Worm (Caenorhabditis elegans) whole organism, L1 larva: Measurements from ENCODE around the gene C17G10.1.

Experiments used
- C04F5.9 ChIP-seq: sonication (generic microtip); optimal IDR thresholded peaks from 2 replicates; lab custom pipeline; 2016; ENCODE audit warnings: missing genetic modification characterization, missing compliant biosample characterization
- C16A3.4 ChIP-seq: fragments of 150-350 bp; optimal IDR thresholded peaks from 2 replicates; lab custom pipeline; 2014; ENCODE audit warnings: missing biosample characterization, missing genetic modification characterization
- C34B4.2 ChIP-seq: sonication (generic microtip); optimal IDR thresholded peaks from 2 replicates; lab custom pipeline; 2017; ENCODE audit warnings: mild to moderate bottlenecking, missing genetic modification characterization, missing compliant biosample characterization
- aha-1 ChIP-seq: fragments of 150-350 bp; optimal IDR thresholded peaks from 2 replicates; lab custom pipeline; 2014; ENCODE audit warnings: missing biosample characterization, missing genetic modification characterization
- alr-1 ChIP-seq: fragments of 200-800 bp; sonication (Bioruptor generic); optimal IDR thresholded peaks from 2 replicates; lab custom pipeline; 2018; ENCODE audit warnings: borderline replicate concordance, mild to moderate bottlenecking, missing genetic modification characterization, missing compliant biosample characterization
- aly-2 ChIP-seq: fragments of 150-350 bp; optimal IDR thresholded peaks from 2 replicates; lab custom pipeline; 2014; ENCODE audit warnings: missing biosample characterization, missing genetic modification characterization
- blmp-1 ChIP-seq: fragments of 150-350 bp; optimal IDR thresholded peaks from 2 replicates; lab custom pipeline; 2014; ENCODE audit warnings: missing biosample characterization, missing genetic modification characterization
- ceh-63 ChIP-seq: fragments of 200-800 bp; sonication (Bioruptor generic); optimal IDR thresholded peaks from 2 replicates; lab custom pipeline; 2018; ENCODE audit warnings: mild to moderate bottlenecking, missing genetic modification characterization, missing compliant biosample characterization
- ceh-82 ChIP-seq, 3 experiments: fragments of 150-350 bp in 1 of 3; sonication (generic microtip) in 2 of 3; optimal IDR thresholded peaks; 2 replicates each; lab custom pipeline; 2014 to 2017; ENCODE audit warnings: missing biosample characterization in 3 of 3, missing genetic modification characterization in 3 of 3
- ces-1 ChIP-seq: fragments of 150-350 bp; optimal IDR thresholded peaks from 2 replicates; lab custom pipeline; 2014; ENCODE audit warnings: missing biosample characterization, missing genetic modification reagents, missing genetic modification characterization
- efl-1 ChIP-seq, 4 experiments: fragments of 150-350 bp; optimal IDR thresholded peaks in 3 of 4; peaks in 1 of 4; 1 replicate in 1 of 4; 2 replicates in 3 of 4; lab custom pipeline; 2014; ENCODE audit warnings: missing biosample characterization in 2 of 4, missing genetic modification characterization in 2 of 4, missing genetic modification reagents in 2 of 4
- efl-3 ChIP-seq: fragments of 200-800 bp; sonication (Bioruptor generic); optimal IDR thresholded peaks from 2 replicates; lab custom pipeline; 2018; ENCODE audit warnings: mild to moderate bottlenecking, missing genetic modification characterization, missing compliant biosample characterization
- egl-13 ChIP-seq: sonication (generic microtip); optimal IDR thresholded peaks from 2 replicates; lab custom pipeline; 2016; ENCODE audit warnings: missing genotype, missing genetic modification reagents, missing genetic modification characterization, missing compliant biosample characterization
- egl-27 ChIP-seq, 2 experiments: fragments of 150-350 bp in 1 of 2; sonication (generic microtip); optimal IDR thresholded peaks; 3 replicates each; lab custom pipeline; 2017 to 2018; ENCODE audit warnings: missing biosample characterization in 2 of 2, missing genetic modification characterization in 2 of 2, missing genetic modification reagents in 2 of 2
- ets-5 ChIP-seq: fragments of 200-800 bp; sonication (Bioruptor generic); IDR thresholded peaks from 2 replicates; pipeline ENCODE4 v1.3.6; 2022; ENCODE audit warnings: missing genetic modification characterization, missing compliant biosample characterization
- fkh-10 ChIP-seq: sonication (generic microtip); optimal IDR thresholded peaks from 2 replicates; lab custom pipeline; 2017; ENCODE audit warnings: missing biosample characterization, missing genetic modification reagents, missing genetic modification characterization
- fkh-4 ChIP-seq: sonication (generic microtip); optimal IDR thresholded peaks from 2 replicates; lab custom pipeline; 2016; ENCODE audit warnings: missing compliant biosample characterization, missing genetic modification characterization, borderline replicate concordance
- fkh-8 ChIP-seq: sonication (generic microtip); optimal IDR thresholded peaks from 2 replicates; lab custom pipeline; 2016; ENCODE audit warnings: mild to moderate bottlenecking, missing genetic modification characterization, missing compliant biosample characterization
- fos-1 ChIP-seq: fragments of 150-350 bp; optimal IDR thresholded peaks from 2 replicates; lab custom pipeline; 2014; ENCODE audit warnings: missing biosample characterization, missing genetic modification characterization
- hlh-4 ChIP-seq: sonication (generic microtip); optimal IDR thresholded peaks from 2 replicates; lab custom pipeline; 2016; ENCODE audit warnings: mild to moderate bottlenecking, missing genetic modification characterization, missing compliant biosample characterization
- irx-1 ChIP-seq: sonication (generic microtip); optimal IDR thresholded peaks from 2 replicates; lab custom pipeline; 2016; ENCODE audit warnings: missing genetic modification characterization, missing compliant biosample characterization
- isw-1 ChIP-seq: fragments of 200-800 bp; sonication (Bioruptor generic); IDR thresholded peaks from 2 replicates; pipeline ENCODE4 v1.3.6; 2022; ENCODE audit warnings: missing genetic modification characterization, missing compliant biosample characterization
- lin-14 ChIP-seq: fragments of 200-800 bp; sonication (Bioruptor generic); optimal IDR thresholded peaks from 2 replicates; lab custom pipeline; 2018; ENCODE audit warnings: mild to moderate bottlenecking, missing genetic modification characterization, moderate library complexity, missing compliant biosample characterization
- lin-15B ChIP-seq: fragments of 150-350 bp; sonication (generic microtip); optimal IDR thresholded peaks from 3 replicates; lab custom pipeline; 2014; ENCODE audit warnings: missing biosample characterization, missing genetic modification characterization
- lin-35 ChIP-seq, 2 experiments: fragments of 150-350 bp; optimal IDR thresholded peaks; 2 replicates each; lab custom pipeline; 2014; ENCODE audit warnings: missing biosample characterization in 2 of 2, missing genetic modification characterization in 2 of 2, missing genetic modification reagents in 2 of 2
- lin-39 ChIP-seq: fragments of 150-350 bp; optimal IDR thresholded peaks from 2 replicates; lab custom pipeline; 2014; ENCODE audit warnings: missing biosample characterization, missing genetic modification reagents, missing genetic modification characterization
- lsy-2 ChIP-seq, 2 experiments: fragments of 150-350 bp; optimal IDR thresholded peaks; 2 replicates each; lab custom pipeline; 2014; ENCODE audit warnings: missing biosample characterization in 2 of 2, missing genetic modification characterization in 2 of 2
- mab-9 ChIP-seq: fragments of 200-800 bp; sonication (Bioruptor generic); IDR thresholded peaks from 2 replicates; pipeline ENCODE4 v1.3.6; 2022; ENCODE audit warnings: missing genetic modification reagents, missing genetic modification characterization, missing compliant biosample characterization
- mdl-1 ChIP-seq, 2 experiments: fragments of 150-350 bp; optimal IDR thresholded peaks; 2 replicates each; lab custom pipeline; 2014 to 2017; ENCODE audit warnings: missing biosample characterization in 2 of 2, missing genetic modification characterization in 2 of 2, inconsistent platforms in 1 of 2
- nhr-12 ChIP-seq: sonication (generic microtip); optimal IDR thresholded peaks from 2 replicates; lab custom pipeline; 2017; ENCODE audit warnings: missing biosample characterization, missing genetic modification characterization
- nhr-28 ChIP-seq: fragments of 150-350 bp; optimal IDR thresholded peaks from 2 replicates; lab custom pipeline; 2014; ENCODE audit warnings: missing biosample characterization, missing genetic modification characterization
- nhr-71 ChIP-seq: sonication (generic microtip); optimal IDR thresholded peaks from 2 replicates; lab custom pipeline; 2016; ENCODE audit warnings: mild to moderate bottlenecking, missing genetic modification characterization, moderate library complexity, missing compliant biosample characterization
- nhr-76 ChIP-seq: sonication (generic microtip); optimal IDR thresholded peaks from 2 replicates; lab custom pipeline; 2017; ENCODE audit warnings: missing biosample characterization, missing genetic modification characterization
- nhr-77 ChIP-seq: fragments of 150-350 bp; optimal IDR thresholded peaks from 2 replicates; lab custom pipeline; 2014; ENCODE audit warnings: missing biosample characterization, missing genetic modification characterization
- nhr-84 ChIP-seq: sonication (generic microtip); optimal IDR thresholded peaks from 2 replicates; lab custom pipeline; 2017; ENCODE audit warnings: missing biosample characterization, missing genetic modification characterization
- pag-3 ChIP-seq: sonication (generic microtip); optimal IDR thresholded peaks from 2 replicates; lab custom pipeline; 2017; ENCODE audit warnings: missing genetic modification characterization, mild to moderate bottlenecking, missing compliant biosample characterization, antibody characterized with exemption, borderline replicate concordance; ENCODE audit not compliant: insufficient read depth
- pax-3 ChIP-seq: fragments of 200-800 bp; sonication (Bioruptor generic); optimal IDR thresholded peaks from 2 replicates; lab custom pipeline; 2018; ENCODE audit warnings: mild to moderate bottlenecking, missing genetic modification characterization, moderate library complexity, missing compliant biosample characterization
- pqm-1 ChIP-seq: sonication (generic microtip); optimal IDR thresholded peaks from 3 replicates; lab custom pipeline; 2017; ENCODE audit warnings: missing biosample characterization, missing genetic modification characterization
- skn-1 ChIP-seq: fragments of 150-350 bp; optimal IDR thresholded peaks from 2 replicates; lab custom pipeline; 2014; ENCODE audit warnings: missing biosample characterization, missing genetic modification characterization
- snpc-4 ChIP-seq: fragments of 150-350 bp; optimal IDR thresholded peaks from 2 replicates; lab custom pipeline; 2014; ENCODE audit warnings: missing biosample characterization, missing genetic modification characterization
- sox-4 ChIP-seq: sonication (generic microtip); optimal IDR thresholded peaks from 2 replicates; lab custom pipeline; 2016; ENCODE audit warnings: missing genetic modification characterization, missing compliant biosample characterization
- sup-37 ChIP-seq: fragments of 200-800 bp; sonication (Bioruptor generic); optimal IDR thresholded peaks from 2 replicates; lab custom pipeline; 2018; ENCODE audit warnings: mild to moderate bottlenecking, missing genetic modification characterization, missing compliant biosample characterization
- unc-130 ChIP-seq: fragments of 150-350 bp; optimal IDR thresholded peaks from 2 replicates; lab custom pipeline; 2017; ENCODE audit warnings: missing biosample characterization, missing genetic modification characterization, inconsistent platforms
- unc-30 ChIP-seq: sonication (generic microtip); optimal IDR thresholded peaks from 2 replicates; lab custom pipeline; 2017; ENCODE audit warnings: missing biosample characterization, missing genetic modification characterization
- unc-62 ChIP-seq: fragments of 150-350 bp; optimal IDR thresholded peaks from 2 replicates; lab custom pipeline; 2014; ENCODE audit warnings: missing biosample characterization, missing genetic modification reagents, missing genetic modification characterization
- unc-86 ChIP-seq: sonication (generic microtip); optimal IDR thresholded peaks from 2 replicates; lab custom pipeline; 2016; ENCODE audit warnings: missing genetic modification characterization, missing compliant biosample characterization
- vab-15 ChIP-seq: sonication (generic microtip); optimal IDR thresholded peaks from 2 replicates; lab custom pipeline; 2017; ENCODE audit warnings: missing genotype, mild to moderate bottlenecking, missing genetic modification characterization, missing compliant biosample characterization
- xbp-1 ChIP-seq: sonication (generic microtip); optimal IDR thresholded peaks from 2 replicates; lab custom pipeline; 2016; ENCODE audit warnings: missing genetic modification characterization, missing compliant biosample characterization
- zag-1 ChIP-seq: fragments of 150-350 bp; optimal IDR thresholded peaks from 2 replicates; lab custom pipeline; 2014; ENCODE audit warnings: missing biosample characterization, missing genetic modification characterization
- ztf-4 ChIP-seq: fragments of 150-350 bp; optimal IDR thresholded peaks from 2 replicates; lab custom pipeline; 2014; ENCODE audit warnings: missing biosample characterization, missing genetic modification characterization

Gene C17G10.1

DNA sequence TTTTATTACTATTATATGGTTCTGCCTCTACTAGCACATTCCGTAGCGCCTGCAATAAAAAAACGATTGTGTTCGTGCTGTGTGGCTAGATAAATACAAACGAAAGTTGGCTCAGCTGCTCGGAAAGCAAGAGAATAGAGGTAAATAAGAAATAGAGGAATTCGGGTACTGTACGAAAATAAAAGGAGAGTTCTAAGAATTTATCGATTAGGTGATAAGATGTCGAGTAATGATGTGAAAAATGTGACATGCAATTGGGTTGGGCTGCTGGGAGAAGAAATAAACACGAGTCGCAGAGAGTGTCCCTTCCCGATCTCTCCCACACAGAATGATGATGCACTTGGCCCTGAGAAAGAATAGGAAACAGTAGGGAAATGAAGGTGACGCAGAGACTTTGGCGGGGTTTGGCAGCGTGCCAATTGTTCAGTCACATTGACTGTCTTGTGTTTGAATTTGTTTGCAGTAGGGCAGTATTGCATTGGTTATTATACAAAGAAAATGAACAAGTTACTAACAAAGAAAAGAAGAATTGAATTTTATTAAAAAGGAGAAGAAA is 2.9 kb upstream of the C17G10.1 start, which contains the start of gene cdc-14 (continued):
- TF ChIP-seq unc-86 = no peak
- peak; percentile 42 for TF ChIP-seq sup-37 (GFP tag; lab: Kevin White, UChicago)
- TF ChIP-seq pag-3 (tag; lab: Kevin White, UChicago) = peak; percentile 98
- TF ChIP-seq nhr-12 (tag; lab: Kevin White, UChicago) = no peak
- no peak for TF ChIP-seq alr-1 (tag; lab: Kevin White, UChicago)
- TF ChIP-seq lin-14 (GFP tag; lab: Kevin White, UChicago) = peak; percentile 96
- no peak for TF ChIP-seq pax-3
- TF ChIP-seq efl-1 (optimal IDR thresholded peaks at IDR 0.05; lab: Kevin White, UChicago) = peak; percentile 74 to 76
- peak; percentile 65 to 94 for TF ChIP-seq efl-1 (GFP tag; optimal IDR thresholded peaks at IDR 0.05 in 1 of 2; lab: Kevin White, UChicago)
- TF ChIP-seq fkh-10 (GFP tag; lab: Kevin White, UChicago) = no peak
- no peak for TF ChIP-seq ces-1
- TF ChIP-seq ceh-82 (tag; optimal IDR thresholded peaks at IDR 0.05; lab: Kevin White, UChicago) = peak in 1 of 3 experiments; percentile 36
- no peak for TF ChIP-seq ets-5 (GFP tag; lab: Robert Waterston, UW)
- no peak for TF ChIP-seq aly-2
- peak; percentile 71 for TF ChIP-seq lin-15B
- TF ChIP-seq nhr-28 (tag; lab: Kevin White, UChicago) = no peak
- peak; percentile 64 for TF ChIP-seq ztf-4
- TF ChIP-seq aha-1 (tag; lab: Kevin White, UChicago) = no peak
- TF ChIP-seq unc-130 (tag; lab: Kevin White, UChicago) = peak; percentile 87
- peak; percentile 90 for TF ChIP-seq nhr-71 (tag; lab: Kevin White, UChicago)
- TF ChIP-seq lin-35 (GFP tag; optimal IDR thresholded peaks at IDR 0.05; lab: Kevin White, UChicago) = peak; percentile 70 to 86
- TF ChIP-seq lin-39 (tag; lab: Kevin White, UChicago) = peak; percentile 8
- TF ChIP-seq irx-1 = no peak
- TF ChIP-seq mdl-1 (tag; optimal IDR thresholded peaks at IDR 0.05; lab: Kevin White, UChicago) = peak in 1 of 2 experiments; percentile 87
- no peak for TF ChIP-seq zag-1 (tag; lab: Kevin White, UChicago)
- no peak for TF ChIP-seq egl-27 (tag; optimal IDR thresholded peaks at IDR 0.05; lab: Kevin White, UChicago)
- no peak for TF ChIP-seq hlh-4 (tag; lab: Kevin White, UChicago)
- no peak for TF ChIP-seq sox-4 (tag; lab: Kevin White, UChicago)
- TF ChIP-seq snpc-4 (tag; lab: Kevin White, UChicago) = peak; percentile 81
- peak; percentile 59 for TF ChIP-seq nhr-77 (tag; lab: Kevin White, UChicago)
- TF ChIP-seq C16A3.4 (tag; lab: Kevin White, UChicago) = peak; percentile 88
- 0 out of 2 replicates have a peak, but pooled peaks have one; percentile 28 for TF ChIP-seq mab-9 (GFP tag; lab: Robert Waterston, UW)
- no peak for TF ChIP-seq C04F5.9
- peak; percentile 77 to 80 for TF ChIP-seq lsy-2 (tag; optimal IDR thresholded peaks at IDR 0.05; lab: Kevin White, UChicago)
- peak; percentile 56 for TF ChIP-seq vab-15 (tag; lab: Kevin White, UChicago)
- TF ChIP-seq C34B4.2 = no peak
- no peak for TF ChIP-seq pqm-1 (tag; lab: Kevin White, UChicago)
- peak; percentile 37 for TF ChIP-seq isw-1 (GFP tag; lab: Robert Waterston, UW)
- TF ChIP-seq nhr-76 = no peak
- peak; percentile 28 for TF ChIP-seq fos-1 (tag; lab: Kevin White, UChicago)
- no peak for TF ChIP-seq nhr-84 (tag; lab: Kevin White, UChicago)
- TF ChIP-seq blmp-1 (tag; lab: Kevin White, UChicago) = peak; percentile 64
- TF ChIP-seq skn-1 (tag; lab: Kevin White, UChicago) = peak; percentile 63
- no peak for TF ChIP-seq unc-62 (GFP tag; lab: Kevin White, UChicago)
- TF ChIP-seq ceh-63 (GFP tag; lab: Kevin White, UChicago) = no peak
- TF ChIP-seq fkh-8 = no peak
- no peak for TF ChIP-seq egl-13 (tag; lab: Kevin White, UChicago)
- TF ChIP-seq fkh-4 (tag; lab: Kevin White, UChicago) = no peak
- TF ChIP-seq xbp-1 = peak; percentile 57
- TF ChIP-seq efl-3 = no peak
- no peak for TF ChIP-seq unc-30 (tag; lab: Kevin White, UChicago)
